Worm (Caenorhabditis elegans) whole organism, L4 larva: Measurements from ENCODE around the gene xbx-6.

Experiments
- D1046.2 ChIP-seq: fragments of 200-800 bp; sonication (Bioruptor generic); IDR thresholded peaks from 2 replicates; pipeline ENCODE4 v1.3.6; 2022; ENCODE audit warnings: missing genetic modification characterization, missing compliant biosample characterization
- F44E2.7 ChIP-seq: fragments of 200-800 bp; sonication (Bioruptor generic); IDR thresholded peaks from 2 replicates; pipeline ENCODE4 v2.1.2; 2022; ENCODE audit warnings: missing genetic modification characterization, missing compliant biosample characterization
- T20F7.1 ChIP-seq: fragments of 200-800 bp; sonication (Bioruptor generic); optimal IDR thresholded peaks from 2 replicates; lab custom pipeline; 2018; ENCODE audit warnings: mild to moderate bottlenecking, missing genetic modification characterization, missing compliant biosample characterization
- Y5F2A.4 ChIP-seq: fragments of 200-800 bp; sonication (Bioruptor generic); optimal IDR thresholded peaks from 2 replicates; lab custom pipeline; 2018; ENCODE audit warnings: mild to moderate bottlenecking, missing genetic modification characterization, missing compliant biosample characterization
- Y75B8A.6 ChIP-seq: fragments of 200-800 bp; sonication (Bioruptor generic); IDR thresholded peaks from 2 replicates; pipeline ENCODE4 v1.3.6; 2022; ENCODE audit warnings: missing genetic modification reagents, missing genetic modification characterization, missing compliant biosample characterization
- aha-1 ChIP-seq: fragments of 150-350 bp; peaks from one replicate; lab custom pipeline; 2014; ENCODE audit warnings: missing biosample characterization, missing genetic modification characterization
- attf-4 ChIP-seq: sonication (generic microtip); optimal IDR thresholded peaks from 3 replicates; lab custom pipeline; 2017; ENCODE audit warnings: missing biosample characterization, missing genetic modification characterization
- ceh-20 ChIP-seq: fragments of 200-800 bp; sonication (Bioruptor generic); IDR thresholded peaks from 2 replicates; pipeline ENCODE4 v1.3.6; 2022; ENCODE audit warnings: missing genetic modification reagents, missing genetic modification characterization, missing compliant biosample characterization
- ces-1 ChIP-seq: fragments of 150-350 bp; sonication (generic microtip); optimal IDR thresholded peaks from 4 replicates; lab custom pipeline; 2014; ENCODE audit warnings: missing biosample characterization, missing genetic modification reagents, missing genetic modification characterization
- cey-2 ChIP-seq: sonication (generic microtip); optimal IDR thresholded peaks from 3 replicates; lab custom pipeline; 2017; ENCODE audit warnings: missing genetic modification characterization, mild to moderate bottlenecking, missing compliant biosample characterization, antibody characterized with exemption, borderline replicate concordance; ENCODE audit not compliant: insufficient read depth
- ctbp-1 ChIP-seq: fragments of 200-800 bp; sonication (Bioruptor generic); IDR thresholded peaks from 2 replicates; pipeline ENCODE4 v1.3.6; 2022; ENCODE audit warnings: missing genetic modification reagents, missing genetic modification characterization, missing compliant biosample characterization
- dmd-8 ChIP-seq: fragments of 200-800 bp; sonication (Bioruptor generic); IDR thresholded peaks from 2 replicates; pipeline ENCODE4 v1.3.6; 2022; ENCODE audit warnings: missing genetic modification characterization, missing compliant biosample characterization
- dpl-1 ChIP-seq: fragments of 150-350 bp; optimal IDR thresholded peaks from 2 replicates; lab custom pipeline; 2014; ENCODE audit warnings: missing biosample characterization, missing genetic modification reagents, missing genetic modification characterization
- dve-1 ChIP-seq: sonication (generic microtip); optimal IDR thresholded peaks from 2 replicates; lab custom pipeline; 2017; ENCODE audit warnings: antibody characterized with exemption, mild to moderate bottlenecking, missing genetic modification characterization, missing compliant biosample characterization; ENCODE audit not compliant: insufficient read depth
- gei-8 ChIP-seq: fragments of 200-800 bp; sonication (Bioruptor generic); optimal IDR thresholded peaks from 2 replicates; lab custom pipeline; 2018; ENCODE audit warnings: mild to moderate bottlenecking, missing genetic modification characterization, missing compliant biosample characterization
- hlh-11 ChIP-seq: fragments of 200-800 bp; sonication (Bioruptor generic); optimal IDR thresholded peaks from 2 replicates; lab custom pipeline; 2018; ENCODE audit warnings: mild to moderate bottlenecking, missing genetic modification characterization, missing compliant biosample characterization
- hlh-30 ChIP-seq: sonication (generic microtip); optimal IDR thresholded peaks from 2 replicates; lab custom pipeline; 2017; ENCODE audit warnings: antibody characterized with exemption, mild to moderate bottlenecking, missing genetic modification characterization, missing compliant biosample characterization; ENCODE audit not compliant: insufficient read depth
- hmg-1.1 ChIP-seq: fragments of 200-800 bp; sonication (Bioruptor generic); IDR thresholded peaks from 2 replicates; pipeline ENCODE4 v1.3.6; 2022; ENCODE audit warnings: missing genetic modification reagents, missing genetic modification characterization, missing compliant biosample characterization
- lin-1 ChIP-seq: fragments of 200-800 bp; sonication (Bioruptor generic); IDR thresholded peaks from 2 replicates; pipeline ENCODE4 v1.3.6; 2022; ENCODE audit warnings: missing genetic modification reagents, missing genetic modification characterization, missing compliant biosample characterization
- lin-13 ChIP-seq: fragments of 150-350 bp; optimal IDR thresholded peaks from 2 replicates; lab custom pipeline; 2014; ENCODE audit warnings: missing biosample characterization, missing genetic modification reagents, missing genetic modification characterization
- lin-15B ChIP-seq: fragments of 150-350 bp; sonication (generic microtip); optimal IDR thresholded peaks from 3 replicates; lab custom pipeline; 2014; ENCODE audit warnings: missing biosample characterization, missing genetic modification characterization
- lin-38 ChIP-seq: fragments of 200-800 bp; sonication (Bioruptor generic); IDR thresholded peaks from 2 replicates; pipeline ENCODE4 v1.3.6; 2022; ENCODE audit warnings: missing genetic modification reagents, missing genetic modification characterization, missing compliant biosample characterization
- lir-3 ChIP-seq: sonication (generic microtip); optimal IDR thresholded peaks from 2 replicates; lab custom pipeline; 2016; ENCODE audit warnings: mild to moderate bottlenecking, missing genetic modification characterization, missing compliant biosample characterization
- madf-9 ChIP-seq: fragments of 200-800 bp; sonication (Bioruptor generic); conservative IDR thresholded peaks from 2 replicates; pipeline ENCODE4 v1.3.6; 2022; ENCODE audit warnings: missing genetic modification reagents, missing genetic modification characterization, missing compliant biosample characterization
- mdl-1 ChIP-seq, 2 experiments: fragments of 150-350 bp in 1 of 2; sonication (generic microtip) in 1 of 2; optimal IDR thresholded peaks; 2 replicates each; lab custom pipeline; 2014 to 2017; ENCODE audit warnings: missing biosample characterization in 2 of 2, missing genetic modification characterization in 2 of 2
- mdt-29 ChIP-seq: fragments of 200-800 bp; sonication (Bioruptor generic); IDR thresholded peaks from 2 replicates; pipeline ENCODE4 v1.3.6; 2022; ENCODE audit warnings: missing genetic modification reagents, missing genetic modification characterization, missing compliant biosample characterization
- mep-1 ChIP-seq: fragments of 150-350 bp; sonication (generic microtip); optimal IDR thresholded peaks from 3 replicates; lab custom pipeline; 2014; ENCODE audit warnings: missing biosample characterization, missing genetic modification characterization
- mes-2 ChIP-seq: sonication (generic microtip); optimal IDR thresholded peaks from 2 replicates; lab custom pipeline; 2016; ENCODE audit warnings: missing genotype, mild to moderate bottlenecking, missing genetic modification characterization, missing compliant biosample characterization; ENCODE audit not compliant: poor library complexity, severe bottlenecking
- mxl-3 ChIP-seq: fragments of 200-800 bp; sonication (Bioruptor generic); optimal IDR thresholded peaks from 2 replicates; lab custom pipeline; 2018; ENCODE audit warnings: mild to moderate bottlenecking, missing genetic modification characterization, missing compliant biosample characterization
- nhr-237 ChIP-seq: sonication (generic microtip); optimal IDR thresholded peaks from 2 replicates; lab custom pipeline; 2017; ENCODE audit warnings: missing biosample characterization, missing genetic modification characterization
- nhr-25 ChIP-seq: sonication (generic microtip); optimal IDR thresholded peaks from 2 replicates; lab custom pipeline; 2017; ENCODE audit warnings: missing genetic modification characterization, mild to moderate bottlenecking, missing compliant biosample characterization, antibody characterized with exemption, moderate library complexity, borderline replicate concordance; ENCODE audit not compliant: insufficient read depth
- nhr-28 ChIP-seq: fragments of 150-350 bp; optimal IDR thresholded peaks from 2 replicates; lab custom pipeline; 2014; ENCODE audit warnings: missing biosample characterization, missing genetic modification characterization
- nhr-48 ChIP-seq: sonication (generic microtip); optimal IDR thresholded peaks from 2 replicates; lab custom pipeline; 2016; ENCODE audit warnings: mild to moderate bottlenecking, missing genetic modification characterization, missing compliant biosample characterization
- php-3 ChIP-seq: fragments of 200-800 bp; sonication (Bioruptor generic); IDR thresholded peaks from 2 replicates; pipeline ENCODE4 v1.3.6; 2022; ENCODE audit warnings: missing genetic modification reagents, missing genetic modification characterization, missing compliant biosample characterization
- rbr-2 ChIP-seq: sonication (generic microtip); optimal IDR thresholded peaks from 2 replicates; lab custom pipeline; 2016; ENCODE audit warnings: missing genotype, missing genetic modification characterization, missing compliant biosample characterization
- set-16 ChIP-seq: fragments of 200-800 bp; sonication (Bioruptor generic); IDR thresholded peaks from 2 replicates; pipeline ENCODE4 v1.3.6; 2022; ENCODE audit warnings: missing genetic modification reagents, missing genetic modification characterization, missing compliant biosample characterization
- snpc-1.2 ChIP-seq: fragments of 200-800 bp; sonication (Bioruptor generic); IDR thresholded peaks from 2 replicates; pipeline ENCODE4 v1.3.6; 2022; ENCODE audit warnings: missing genetic modification reagents, missing genetic modification characterization, missing compliant biosample characterization
- spr-1 ChIP-seq: sonication (generic microtip); optimal IDR thresholded peaks from 2 replicates; lab custom pipeline; 2016; ENCODE audit warnings: mild to moderate bottlenecking, missing genetic modification characterization, missing compliant biosample characterization
- unc-62 ChIP-seq, 3 experiments: fragments of 150-350 bp in 1 of 3; sonication (generic microtip); optimal IDR thresholded peaks in 2 of 3; peaks in 1 of 3; 1 replicate in 1 of 3; 2 replicates in 2 of 3; lab custom pipeline; 2014 to 2017; ENCODE audit warnings: missing biosample characterization in 3 of 3, missing genetic modification characterization in 3 of 3, missing genetic modification reagents in 3 of 3, missing genotype in 1 of 3
- zfp-3 ChIP-seq: fragments of 200-800 bp; sonication (Bioruptor generic); conservative IDR thresholded peaks from 2 replicates; pipeline ENCODE4 v1.3.6; 2022; ENCODE audit warnings: missing genetic modification reagents, missing genetic modification characterization, missing compliant biosample characterization
- ztf-11 ChIP-seq: fragments of 150-350 bp; optimal IDR thresholded peaks from 2 replicates; lab custom pipeline; 2014; ENCODE audit warnings: missing biosample characterization, missing genetic modification characterization
- ztf-7 ChIP-seq: fragments of 150-350 bp; optimal IDR thresholded peaks from 2 replicates; lab custom pipeline; 2014; ENCODE audit warnings: missing biosample characterization, missing genetic modification characterization

Gene xbx-6

DNA sequence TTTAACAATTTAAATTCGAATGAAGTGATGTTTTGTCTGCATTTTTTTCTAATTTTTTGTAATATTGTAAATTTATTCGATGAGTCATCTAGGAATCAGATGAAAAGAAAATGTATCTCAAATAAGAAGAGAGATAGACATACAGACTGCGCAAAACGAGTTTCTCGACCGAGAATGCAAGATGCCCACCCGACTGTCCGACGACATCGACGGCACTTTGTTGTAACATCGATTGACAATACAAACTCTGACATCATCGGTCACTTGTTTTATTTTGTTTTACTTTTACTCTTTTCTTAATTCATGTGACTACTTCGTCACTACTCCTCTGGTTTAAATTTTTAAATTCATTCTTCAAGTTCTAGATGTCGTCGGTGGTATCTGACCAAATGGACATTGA is 38.0 kb downstream of the xbx-6 start, which contains the start of gene sta-2:
Gene sta-2, plus strand, starts transcription at position 349 of the 400 bp plus-strand sequence.
- TF ChIP-seq nhr-25 (tag; lab: Kevin White, UChicago) (peak; percentile 31), mdl-1 (tag; optimal IDR thresholded peaks at IDR 0.05; lab: Kevin White, UChicago) (peak in 1 of 2 experiments; percentile 26), ces-1 (GFP tag; lab: Kevin White, UChicago) (no peak), aha-1 (no peak), mep-1 (peak; percentile 0), hlh-11 (tag; lab: Kevin White, UChicago) (peak; percentile 19), unc-62 (GFP tag; optimal IDR thresholded peaks at IDR 0.05 in 1 of 2; lab: Kevin White, UChicago) (peak in 1 of 2 experiments; percentile 64), unc-62 (tag; optimal IDR thresholded peaks at IDR 0.05; lab: Kevin White, UChicago) (no peak), hlh-30 (tag; lab: Kevin White, UChicago) (peak; percentile 57), T20F7.1 (no peak), dpl-1 (GFP tag; lab: Kevin White, UChicago) (no peak), mxl-3 (GFP tag; lab: Kevin White, UChicago) (peak; percentile 5), nhr-28 (tag; lab: Kevin White, UChicago) (peak; percentile 50), cey-2 (tag; lab: Kevin White, UChicago) (no peak)

DNA sequence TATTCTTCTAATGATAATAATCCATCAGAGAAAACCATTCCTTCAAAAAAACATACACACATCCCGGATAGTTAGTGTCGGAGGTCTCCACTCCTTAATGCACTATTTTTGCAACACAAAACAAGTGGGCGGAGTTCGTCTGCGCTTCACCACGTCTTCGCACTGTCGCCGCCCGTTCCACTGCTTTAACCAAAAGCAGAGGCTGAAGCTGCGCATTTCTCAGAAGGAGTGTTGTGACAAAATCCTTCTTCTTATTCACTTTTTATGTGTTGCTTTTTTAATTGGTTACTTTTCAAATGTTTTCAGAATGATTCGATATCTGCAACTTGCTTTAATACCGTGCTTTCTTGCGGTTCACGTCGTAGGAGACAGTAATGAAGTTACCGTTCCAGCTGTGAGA is 42.1 kb downstream of the xbx-6 start, which contains the start of gene F58E6.13:
Gene F58E6.13, plus strand, starts transcription at position 301 of the 400 bp plus-strand sequence.
- no peak for TF ChIP-seq attf-4 (tag; lab: Kevin White, UChicago)
- no peak for TF ChIP-seq mdt-29 (GFP tag; lab: Robert Waterston, UW)
- no peak for TF ChIP-seq zfp-3

DNA sequence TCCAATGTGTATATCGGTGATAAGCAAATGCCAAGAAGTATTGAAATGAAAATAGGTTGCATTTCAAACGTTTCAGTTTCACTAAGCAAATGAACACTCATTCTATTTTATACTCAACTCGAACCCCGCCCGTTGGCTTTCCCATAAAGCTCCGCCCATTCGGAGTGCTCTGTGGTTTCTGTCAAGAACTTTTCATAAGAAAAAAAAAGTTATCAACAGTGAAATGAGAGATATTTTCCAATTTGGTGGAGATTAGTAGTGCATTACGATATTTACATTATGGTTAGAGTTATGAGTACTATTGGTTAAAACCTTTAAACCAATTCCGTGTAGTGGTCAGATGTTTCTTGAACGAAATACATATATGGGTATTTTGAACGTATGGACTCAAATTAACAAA is 47.5 kb downstream of the xbx-6 start, which contains the start of gene F58E6.4:
Gene F58E6.4, minus strand, starts transcription at position 101 of the 400 bp plus-strand sequence.
- TF ChIP-seq cey-2 (tag; lab: Kevin White, UChicago) (no peak), Y5F2A.4 (GFP tag; lab: Kevin White, UChicago) (no peak), madf-9 (GFP tag; lab: Robert Waterston, UW) (no peak)

- TF ChIP-seq rbr-2 (tag; lab: Kevin White, UChicago) (no peak), ceh-20 (GFP tag; lab: Robert Waterston, UW) (no peak), dve-1 (no peak), gei-8 (no peak), nhr-237 (tag; lab: Kevin White, UChicago) (no peak), set-16 (GFP tag; lab: Robert Waterston, UW) (no peak), F44E2.7 (no peak), spr-1 (no peak)
Measured at ce11 chrV:9752918-9753317, 50.1 kb downstream of the xbx-6 start, which contains the start of gene F58E6.6. Gene F58E6.6, minus strand, starts transcription at chrV:9753018.

DNA sequence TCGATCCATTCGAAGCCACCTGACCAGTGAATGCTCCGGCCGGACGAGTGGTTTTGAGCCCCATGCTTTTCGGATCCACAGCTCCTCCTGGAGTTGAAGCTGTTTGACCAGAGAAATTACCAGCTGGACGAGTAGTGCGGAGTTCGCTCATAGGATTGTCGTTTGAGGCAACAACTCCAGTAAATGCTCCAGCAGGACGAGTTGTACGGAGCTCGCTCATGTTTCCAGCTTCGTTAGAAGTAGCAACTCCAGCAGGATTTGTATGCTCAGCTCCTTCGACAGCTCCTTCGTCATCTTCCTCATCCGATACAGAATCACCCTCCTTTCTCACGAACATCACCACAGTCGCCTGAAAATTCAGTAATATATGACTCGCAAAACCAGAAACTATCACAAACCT is 50.7 kb downstream of the xbx-6 start:
- TF ChIP-seq D1046.2 (GFP tag; lab: Robert Waterston, UW) (no peak), ctbp-1 (GFP tag; lab: Robert Waterston, UW) (no peak), Y75B8A.6 (no peak), dmd-8 (GFP tag; lab: Robert Waterston, UW) (0 out of 2 replicates have a peak, but pooled peaks have one; percentile 53)
- TF ChIP-seq, all 104 proteins: peak for 1

DNA sequence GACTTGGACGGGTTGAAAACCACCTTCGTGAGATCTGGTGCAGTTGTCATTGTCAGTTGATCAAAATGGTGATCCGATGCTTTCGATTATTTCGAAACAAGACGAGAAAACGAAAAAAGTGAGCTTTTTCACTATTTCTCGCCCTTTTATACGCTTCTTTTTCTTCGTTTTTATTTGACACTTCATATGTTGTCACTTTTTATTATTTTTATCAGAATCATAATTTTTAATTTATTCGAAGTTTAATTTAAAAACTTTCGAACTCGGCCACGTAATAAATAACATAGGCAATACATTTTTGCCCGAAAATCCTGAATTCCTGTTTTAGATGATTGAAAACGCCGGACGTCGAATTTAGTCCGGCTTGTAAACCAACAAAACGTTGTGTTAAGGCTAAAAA is 51.6 kb downstream of the xbx-6 start, which contains the start of gene F58E6.5:
Gene F58E6.5, minus strand, starts transcription at position 101 of the 400 bp plus-strand sequence.
- TF ChIP-seq nhr-48 (tag; lab: Kevin White, UChicago) (no peak), snpc-1.2 (no peak), ztf-11 (tag; lab: Kevin White, UChicago) (no peak), lin-15B (tag; lab: Kevin White, UChicago) (no peak), lir-3 (tag; lab: Kevin White, UChicago) (no peak), mes-2 (tag; lab: Kevin White, UChicago) (no peak), lin-38 (GFP tag; lab: Robert Waterston, UW) (no peak), hmg-1.1 (no peak), ztf-7 (tag; lab: Kevin White, UChicago) (no peak), lin-1 (GFP tag; lab: Robert Waterston, UW) (no peak), php-3 (GFP tag; lab: Robert Waterston, UW) (no peak), lin-13 (GFP tag; lab: Kevin White, UChicago) (no peak)
